Worm (Caenorhabditis elegans) whole organism, L4 larva: Measurements from ENCODE around the gene F26F12.2.

Experiments used
- D1046.2 ChIP-seq: fragments of 200-800 bp; sonication (Bioruptor generic); IDR thresholded peaks from 2 replicates; pipeline ENCODE4 v1.3.6; 2022; ENCODE audit warnings: missing genetic modification characterization, missing compliant biosample characterization
- F10B5.3 ChIP-seq: sonication (generic microtip); optimal IDR thresholded peaks from 2 replicates; lab custom pipeline; 2016; ENCODE audit warnings: mild to moderate bottlenecking, missing genetic modification characterization, missing compliant biosample characterization
- F37D6.2 ChIP-seq: sonication (generic microtip); optimal IDR thresholded peaks from 2 replicates; lab custom pipeline; 2016; ENCODE audit warnings: mild to moderate bottlenecking, missing genetic modification characterization, missing compliant biosample characterization
- R02D3.7 ChIP-seq: fragments of 150-350 bp; sonication (generic microtip); optimal IDR thresholded peaks from 3 replicates; lab custom pipeline; 2014; ENCODE audit warnings: missing biosample characterization, missing genetic modification characterization
- T20F7.1 ChIP-seq: fragments of 200-800 bp; sonication (Bioruptor generic); optimal IDR thresholded peaks from 2 replicates; lab custom pipeline; 2018; ENCODE audit warnings: mild to moderate bottlenecking, missing genetic modification characterization, missing compliant biosample characterization
- T26A8.4 ChIP-seq: fragments of 200-800 bp; sonication (Bioruptor generic); IDR thresholded peaks from 2 replicates; pipeline ENCODE4 v1.3.6; 2022; ENCODE audit warnings: missing genetic modification characterization, missing compliant biosample characterization
- Y48G9A.11 ChIP-seq: fragments of 200-800 bp; sonication (Bioruptor generic); IDR thresholded peaks from 2 replicates; pipeline ENCODE4 v1.3.6; 2022; ENCODE audit warnings: missing genetic modification reagents, missing genetic modification characterization, missing compliant biosample characterization
- Y5F2A.4 ChIP-seq: fragments of 200-800 bp; sonication (Bioruptor generic); optimal IDR thresholded peaks from 2 replicates; lab custom pipeline; 2018; ENCODE audit warnings: mild to moderate bottlenecking, missing genetic modification characterization, missing compliant biosample characterization
- ZK337.2 ChIP-seq: fragments of 200-800 bp; sonication (Bioruptor generic); IDR thresholded peaks from 2 replicates; pipeline ENCODE4 v1.3.6; 2022; ENCODE audit warnings: missing genetic modification reagents, missing genetic modification characterization, missing compliant biosample characterization
- ZK546.5 ChIP-seq, 2 experiments: sonication (generic microtip); optimal IDR thresholded peaks; 2 replicates each; lab custom pipeline; 2017; ENCODE audit warnings: missing biosample characterization in 2 of 2, missing genetic modification characterization in 2 of 2
- aha-1 ChIP-seq: fragments of 150-350 bp; peaks from one replicate; lab custom pipeline; 2014; ENCODE audit warnings: missing biosample characterization, missing genetic modification characterization
- aly-2 ChIP-seq: sonication (generic microtip); optimal IDR thresholded peaks from 2 replicates; lab custom pipeline; 2018; ENCODE audit warnings: missing biosample characterization, missing genetic modification characterization
- arid-1 ChIP-seq: fragments of 200-800 bp; sonication (Bioruptor generic); conservative IDR thresholded peaks from 2 replicates; pipeline ENCODE4 v1.3.6; 2022; ENCODE audit warnings: missing genetic modification reagents, missing genetic modification characterization, missing compliant biosample characterization
- ceh-44 ChIP-seq: fragments of 200-800 bp; sonication (Bioruptor generic); IDR thresholded peaks from 2 replicates; pipeline ENCODE4 v1.3.6; 2022; ENCODE audit warnings: missing genetic modification reagents, missing genetic modification characterization, missing compliant biosample characterization
- ceh-82 ChIP-seq: sonication (generic microtip); optimal IDR thresholded peaks from 2 replicates; lab custom pipeline; 2017; ENCODE audit warnings: missing biosample characterization, missing genetic modification characterization
- cey-2 ChIP-seq: sonication (generic microtip); optimal IDR thresholded peaks from 3 replicates; lab custom pipeline; 2017; ENCODE audit warnings: missing genetic modification characterization, mild to moderate bottlenecking, missing compliant biosample characterization, antibody characterized with exemption, borderline replicate concordance; ENCODE audit not compliant: insufficient read depth
- daf-12 ChIP-seq: fragments of 150-350 bp; optimal IDR thresholded peaks from 2 replicates; lab custom pipeline; 2014; ENCODE audit warnings: missing biosample characterization, missing genetic modification reagents, missing genetic modification characterization
- daf-8 ChIP-seq: fragments of 200-800 bp; sonication (Bioruptor generic); IDR thresholded peaks from 2 replicates; pipeline ENCODE4 v1.3.6; 2022; ENCODE audit warnings: missing genetic modification characterization, missing compliant biosample characterization
- dmd-9 ChIP-seq: fragments of 200-800 bp; sonication (Bioruptor generic); IDR thresholded peaks from 2 replicates; pipeline ENCODE4 v1.3.6; 2022; ENCODE audit warnings: missing genetic modification reagents, missing genetic modification characterization, missing compliant biosample characterization
- dpl-1 ChIP-seq: fragments of 150-350 bp; optimal IDR thresholded peaks from 2 replicates; lab custom pipeline; 2014; ENCODE audit warnings: missing biosample characterization, missing genetic modification reagents, missing genetic modification characterization
- duxl-1 ChIP-seq: sonication (generic microtip); optimal IDR thresholded peaks from 2 replicates; lab custom pipeline; 2016; ENCODE audit warnings: mild to moderate bottlenecking, missing genetic modification characterization, moderate library complexity, missing compliant biosample characterization; ENCODE audit not compliant: poor library complexity
- dve-1 ChIP-seq: sonication (generic microtip); optimal IDR thresholded peaks from 2 replicates; lab custom pipeline; 2017; ENCODE audit warnings: antibody characterized with exemption, mild to moderate bottlenecking, missing genetic modification characterization, missing compliant biosample characterization; ENCODE audit not compliant: insufficient read depth
- egl-27 ChIP-seq: sonication (generic microtip); optimal IDR thresholded peaks from 3 replicates; lab custom pipeline; 2017; ENCODE audit warnings: missing biosample characterization, missing genetic modification reagents, missing genetic modification characterization
- hlh-30 ChIP-seq: sonication (generic microtip); optimal IDR thresholded peaks from 2 replicates; lab custom pipeline; 2017; ENCODE audit warnings: antibody characterized with exemption, mild to moderate bottlenecking, missing genetic modification characterization, missing compliant biosample characterization; ENCODE audit not compliant: insufficient read depth
- hmg-1.1 ChIP-seq: fragments of 200-800 bp; sonication (Bioruptor generic); IDR thresholded peaks from 2 replicates; pipeline ENCODE4 v1.3.6; 2022; ENCODE audit warnings: missing genetic modification reagents, missing genetic modification characterization, missing compliant biosample characterization
- lin-1 ChIP-seq: fragments of 200-800 bp; sonication (Bioruptor generic); IDR thresholded peaks from 2 replicates; pipeline ENCODE4 v1.3.6; 2022; ENCODE audit warnings: missing genetic modification reagents, missing genetic modification characterization, missing compliant biosample characterization
- lin-13 ChIP-seq: fragments of 150-350 bp; optimal IDR thresholded peaks from 2 replicates; lab custom pipeline; 2014; ENCODE audit warnings: missing biosample characterization, missing genetic modification reagents, missing genetic modification characterization
- lin-15B ChIP-seq: fragments of 150-350 bp; sonication (generic microtip); optimal IDR thresholded peaks from 3 replicates; lab custom pipeline; 2014; ENCODE audit warnings: missing biosample characterization, missing genetic modification characterization
- lir-3 ChIP-seq: sonication (generic microtip); optimal IDR thresholded peaks from 2 replicates; lab custom pipeline; 2016; ENCODE audit warnings: mild to moderate bottlenecking, missing genetic modification characterization, missing compliant biosample characterization
- madf-9 ChIP-seq: fragments of 200-800 bp; sonication (Bioruptor generic); conservative IDR thresholded peaks from 2 replicates; pipeline ENCODE4 v1.3.6; 2022; ENCODE audit warnings: missing genetic modification reagents, missing genetic modification characterization, missing compliant biosample characterization
- mdl-1 ChIP-seq, 2 experiments: fragments of 150-350 bp in 1 of 2; sonication (generic microtip) in 1 of 2; optimal IDR thresholded peaks; 2 replicates each; lab custom pipeline; 2014 to 2017; ENCODE audit warnings: missing biosample characterization in 2 of 2, missing genetic modification characterization in 2 of 2
- mes-2 ChIP-seq: sonication (generic microtip); optimal IDR thresholded peaks from 2 replicates; lab custom pipeline; 2016; ENCODE audit warnings: missing genotype, mild to moderate bottlenecking, missing genetic modification characterization, missing compliant biosample characterization; ENCODE audit not compliant: poor library complexity, severe bottlenecking
- nhr-10 ChIP-seq: fragments of 150-350 bp; optimal IDR thresholded peaks from 2 replicates; lab custom pipeline; 2014; ENCODE audit warnings: missing biosample characterization, missing genetic modification characterization
- nhr-11 ChIP-seq: fragments of 150-350 bp; optimal IDR thresholded peaks from 2 replicates; lab custom pipeline; 2014; ENCODE audit warnings: missing biosample characterization, missing genetic modification characterization
- nhr-237 ChIP-seq: sonication (generic microtip); optimal IDR thresholded peaks from 2 replicates; lab custom pipeline; 2017; ENCODE audit warnings: missing biosample characterization, missing genetic modification characterization
- nhr-48 ChIP-seq: sonication (generic microtip); optimal IDR thresholded peaks from 2 replicates; lab custom pipeline; 2016; ENCODE audit warnings: mild to moderate bottlenecking, missing genetic modification characterization, missing compliant biosample characterization
- nhr-6 ChIP-seq: fragments of 150-350 bp; optimal IDR thresholded peaks from 2 replicates; lab custom pipeline; 2014; ENCODE audit warnings: missing biosample characterization, missing genetic modification characterization
- pqm-1 ChIP-seq: sonication (generic microtip); optimal IDR thresholded peaks from 2 replicates; lab custom pipeline; 2017; ENCODE audit warnings: missing biosample characterization, missing genetic modification characterization
- rbr-2 ChIP-seq: sonication (generic microtip); optimal IDR thresholded peaks from 2 replicates; lab custom pipeline; 2016; ENCODE audit warnings: missing genotype, missing genetic modification characterization, missing compliant biosample characterization
- set-16 ChIP-seq: fragments of 200-800 bp; sonication (Bioruptor generic); IDR thresholded peaks from 2 replicates; pipeline ENCODE4 v1.3.6; 2022; ENCODE audit warnings: missing genetic modification reagents, missing genetic modification characterization, missing compliant biosample characterization
- skn-1 ChIP-seq: fragments of 150-350 bp; optimal IDR thresholded peaks from 2 replicates; lab custom pipeline; 2014; ENCODE audit warnings: missing biosample characterization, missing genetic modification characterization
- snpc-4 ChIP-seq: fragments of 150-350 bp; optimal IDR thresholded peaks from 2 replicates; lab custom pipeline; 2014; ENCODE audit warnings: missing biosample characterization, missing genetic modification characterization
- spr-1 ChIP-seq: sonication (generic microtip); optimal IDR thresholded peaks from 2 replicates; lab custom pipeline; 2016; ENCODE audit warnings: mild to moderate bottlenecking, missing genetic modification characterization, missing compliant biosample characterization
- unc-130 ChIP-seq: sonication (generic microtip); optimal IDR thresholded peaks from 2 replicates; lab custom pipeline; 2016; ENCODE audit warnings: missing genetic modification reagents, missing genetic modification characterization, missing compliant biosample characterization
- unc-39 ChIP-seq: sonication (generic microtip); optimal IDR thresholded peaks from 2 replicates; lab custom pipeline; 2017; ENCODE audit warnings: missing biosample characterization, missing genetic modification characterization
- unc-62 ChIP-seq, 3 experiments: fragments of 150-350 bp in 1 of 3; sonication (generic microtip); optimal IDR thresholded peaks in 2 of 3; peaks in 1 of 3; 1 replicate in 1 of 3; 2 replicates in 2 of 3; lab custom pipeline; 2014 to 2017; ENCODE audit warnings: missing biosample characterization in 3 of 3, missing genetic modification characterization in 3 of 3, missing genetic modification reagents in 3 of 3, missing genotype in 1 of 3
- vab-7 ChIP-seq: fragments of 200-800 bp; sonication (Bioruptor generic); IDR thresholded peaks from 2 replicates; pipeline ENCODE4 v1.3.6; 2022; ENCODE audit warnings: missing genetic modification reagents, missing genetic modification characterization, missing compliant biosample characterization
- ztf-11 ChIP-seq: fragments of 150-350 bp; optimal IDR thresholded peaks from 2 replicates; lab custom pipeline; 2014; ENCODE audit warnings: missing biosample characterization, missing genetic modification characterization

Gene F26F12.2

DNA sequence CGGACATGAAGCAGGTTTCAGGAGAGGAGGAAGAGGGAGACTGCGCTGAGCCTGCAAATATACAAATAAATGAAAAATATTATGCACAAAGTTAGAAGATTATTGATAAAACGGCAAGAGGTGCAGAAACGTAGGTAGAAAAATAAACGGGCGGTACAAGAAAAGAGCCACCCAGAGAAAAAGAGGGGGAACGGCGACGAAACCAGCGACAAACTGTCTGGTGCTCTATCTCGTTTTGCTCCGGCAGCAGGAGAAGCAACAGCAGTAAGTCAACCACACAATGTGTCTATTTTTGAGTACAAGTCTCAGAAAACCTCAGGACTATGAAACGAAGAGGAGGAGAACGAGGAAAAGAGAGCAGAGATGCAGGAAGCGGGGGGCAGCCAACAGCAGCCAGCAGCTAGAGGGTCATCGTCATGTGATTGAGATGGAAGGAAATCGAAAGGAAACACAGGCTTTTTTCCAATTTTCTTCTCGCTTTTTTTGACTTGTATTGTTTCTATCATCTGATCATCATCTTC, 7.3 kb upstream of the F26F12.2 start, which contains the start of gene F26F12.3 (continued):
- TF ChIP-seq ZK337.2 (GFP tag; lab: Robert Waterston, UW) (no peak), F37D6.2 (tag; lab: Kevin White, UChicago) (no peak), ztf-11 (tag; lab: Kevin White, UChicago) (no peak), nhr-6 (tag; lab: Kevin White, UChicago) (no peak), dpl-1 (peak; percentile 12), aly-2 (tag; lab: Kevin White, UChicago) (no peak), dve-1 (tag; lab: Kevin White, UChicago) (peak; percentile 67), vab-7 (GFP tag; lab: Robert Waterston, UW) (no peak), hmg-1.1 (peak; percentile 65), nhr-11 (peak; percentile 84), hlh-30 (tag; lab: Kevin White, UChicago) (peak; percentile 96), lin-13 (GFP tag; lab: Kevin White, UChicago) (no peak), Y5F2A.4 (GFP tag; lab: Kevin White, UChicago) (no peak), nhr-237 (tag; lab: Kevin White, UChicago) (no peak), rbr-2 (peak; percentile 16), snpc-4 (no peak), unc-39 (no peak), nhr-48 (tag; lab: Kevin White, UChicago) (peak; percentile 88), madf-9 (GFP tag; lab: Robert Waterston, UW) (no peak; the same call in 1 of the 2 replicates), mdl-1 (tag; optimal IDR thresholded peaks at IDR 0.05; lab: Kevin White, UChicago) (peak in 1 of 2 experiments; percentile 80), ZK546.5 (tag; optimal IDR thresholded peaks at IDR 0.05; lab: Kevin White, UChicago) (no peak), ceh-82 (tag; lab: Kevin White, UChicago) (no peak), aha-1 (tag; lab: Kevin White, UChicago) (peak; percentile 30), T26A8.4 (GFP tag; lab: Robert Waterston, UW) (no peak), T20F7.1 (GFP tag; lab: Kevin White, UChicago) (peak; percentile 10), lir-3 (tag; lab: Kevin White, UChicago) (no peak), daf-12 (no peak), ceh-44 (GFP tag; lab: Robert Waterston, UW) (no peak), unc-62 (GFP tag; optimal IDR thresholded peaks at IDR 0.05 in 1 of 2; lab: Kevin White, UChicago) (no peak), unc-62 (tag; optimal IDR thresholded peaks at IDR 0.05; lab: Kevin White, UChicago) (no peak)

DNA sequence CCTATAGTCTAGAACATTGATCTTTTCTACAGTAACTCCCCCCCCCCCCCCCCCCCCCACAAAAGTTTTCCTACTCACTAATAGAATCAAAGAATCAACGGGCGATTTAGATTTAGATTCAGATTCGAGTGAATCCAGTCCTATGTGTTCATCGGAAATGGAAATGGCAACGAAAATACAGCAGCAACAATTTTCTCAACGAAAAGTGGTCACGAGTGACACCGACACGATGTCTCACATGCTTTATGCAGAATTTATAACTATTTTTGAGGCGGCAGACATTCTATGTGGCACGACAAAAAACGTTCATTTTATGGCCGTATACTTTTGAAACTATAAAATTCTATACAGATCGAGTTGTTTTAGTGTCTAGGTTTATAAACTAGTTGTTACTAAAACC, 6.7 kb upstream of the F26F12.2 start:
- TF ChIP-seq spr-1 (tag; lab: Kevin White, UChicago) = no peak
- peak; percentile 85 for TF ChIP-seq hlh-30 (tag; lab: Kevin White, UChicago)
- TF ChIP-seq T26A8.4 (GFP tag; lab: Robert Waterston, UW) = no peak
- no peak for TF ChIP-seq pqm-1 (tag; lab: Kevin White, UChicago)
- TF ChIP-seq cey-2 (tag; lab: Kevin White, UChicago) = no peak

DNA sequence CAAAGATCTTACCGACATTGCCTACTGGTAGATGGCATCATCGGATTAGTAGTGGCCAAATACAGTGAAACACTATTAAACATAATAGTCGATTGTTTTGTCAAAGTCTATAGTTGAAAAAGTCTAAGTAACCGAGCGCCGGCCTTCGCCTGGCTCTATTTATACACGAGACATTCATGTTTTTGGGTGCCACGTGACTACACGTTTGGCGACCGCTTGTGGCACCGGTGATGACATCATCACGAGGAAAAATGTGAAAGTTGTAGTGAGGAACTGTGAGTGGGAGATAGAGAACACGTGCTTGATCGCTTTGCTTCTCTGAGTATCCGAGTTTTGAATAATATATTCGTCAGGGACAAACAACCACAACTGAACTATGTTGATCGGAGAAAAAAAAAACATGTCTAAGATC, 5.9 kb upstream of the F26F12.2 start:
- TF ChIP-seq daf-8 (GFP tag; lab: Robert Waterston, UW) (no peak), nhr-10 (no peak), F37D6.2 (tag; lab: Kevin White, UChicago) (no peak), duxl-1 (no peak), Y5F2A.4 (GFP tag; lab: Kevin White, UChicago) (no peak), pqm-1 (tag; lab: Kevin White, UChicago) (no peak), D1046.2 (GFP tag; lab: Robert Waterston, UW) (no peak), lin-1 (GFP tag; lab: Robert Waterston, UW) (peak; percentile 65), ceh-44 (GFP tag; lab: Robert Waterston, UW) (no peak), egl-27 (tag; lab: Kevin White, UChicago) (no peak), lin-15B (tag; lab: Kevin White, UChicago) (no peak), T20F7.1 (GFP tag; lab: Kevin White, UChicago) (peak; percentile 59), skn-1 (tag; lab: Kevin White, UChicago) (no peak), dmd-9 (GFP tag; lab: Robert Waterston, UW) (no peak), mes-2 (tag; lab: Kevin White, UChicago) (no peak), F10B5.3 (tag; lab: Kevin White, UChicago) (no peak), set-16 (no peak), arid-1 (no peak), unc-130 (GFP tag; lab: Kevin White, UChicago) (no peak), ZK546.5 (tag; optimal IDR thresholded peaks at IDR 0.05; lab: Kevin White, UChicago) (no peak), Y48G9A.11 (GFP tag; lab: Robert Waterston, UW) (no peak), R02D3.7 (tag; lab: Kevin White, UChicago) (no peak)
